Worm (Caenorhabditis elegans) whole organism, mixed stage, embryonic: ENCODE measurements around the gene lin-5.

Source experiments
- M03D4.4 ChIP-seq: sonication (generic microtip); optimal IDR thresholded peaks from 2 replicates; lab custom pipeline; 2017; ENCODE audit warnings: mild to moderate bottlenecking, missing genetic modification characterization, missing compliant biosample characterization
- bed-3 ChIP-seq: fragments of 200-800 bp; sonication (Bioruptor generic); optimal IDR thresholded peaks from 3 replicates; lab custom pipeline; 2018; ENCODE audit warnings: mild to moderate bottlenecking, missing genetic modification characterization, moderate library complexity, missing compliant biosample characterization
- ceh-39 ChIP-seq: fragments of 150-350 bp; optimal IDR thresholded peaks from 2 replicates; lab custom pipeline; 2014; ENCODE audit warnings: missing biosample characterization, missing genetic modification characterization
- ceh-43 ChIP-seq: fragments of 200-800 bp; sonication (Bioruptor generic); optimal IDR thresholded peaks from 2 replicates; lab custom pipeline; 2018; ENCODE audit warnings: mild to moderate bottlenecking, missing genetic modification characterization, moderate library complexity, missing compliant biosample characterization
- ces-1 ChIP-seq: fragments of 150-350 bp; optimal IDR thresholded peaks from 2 replicates; lab custom pipeline; 2014; ENCODE audit warnings: missing biosample characterization, missing genetic modification reagents, missing genetic modification characterization
- cnd-1 ChIP-seq: fragments of 200-800 bp; sonication (Bioruptor generic); optimal IDR thresholded peaks from 2 replicates; lab custom pipeline; 2018; ENCODE audit warnings: mild to moderate bottlenecking, missing genetic modification characterization, missing compliant biosample characterization
- drap-1 ChIP-seq: fragments of 200-800 bp; sonication (Bioruptor generic); optimal IDR thresholded peaks from 3 replicates; lab custom pipeline; 2018; ENCODE audit warnings: mild to moderate bottlenecking, missing genetic modification characterization, missing compliant biosample characterization
- elt-3 ChIP-seq: fragments of 150-350 bp; optimal IDR thresholded peaks from 2 replicates; lab custom pipeline; 2014; ENCODE audit warnings: missing biosample characterization, missing genetic modification characterization
- flh-1 ChIP-seq: fragments of 200-800 bp; sonication (Bioruptor generic); optimal IDR thresholded peaks from 2 replicates; lab custom pipeline; 2018; ENCODE audit warnings: mild to moderate bottlenecking, missing genetic modification characterization, moderate library complexity, missing compliant biosample characterization
- lin-13 ChIP-seq: fragments of 150-350 bp; optimal IDR thresholded peaks from 2 replicates; lab custom pipeline; 2014; ENCODE audit warnings: missing biosample characterization, missing genetic modification characterization
- lin-32 ChIP-seq: fragments of 200-800 bp; sonication (Bioruptor generic); optimal IDR thresholded peaks from 2 replicates; lab custom pipeline; 2018; ENCODE audit warnings: mild to moderate bottlenecking, missing genetic modification characterization, missing compliant biosample characterization
- lsy-2 ChIP-seq: fragments of 150-350 bp; optimal IDR thresholded peaks from 2 replicates; lab custom pipeline; 2014; ENCODE audit warnings: missing biosample characterization, missing genetic modification characterization
- mab-5 ChIP-seq: fragments of 150-350 bp; optimal IDR thresholded peaks from 2 replicates; lab custom pipeline; 2014; ENCODE audit warnings: missing biosample characterization, missing genetic modification characterization
- mep-1 ChIP-seq: fragments of 150-350 bp; optimal IDR thresholded peaks from 2 replicates; lab custom pipeline; 2017; ENCODE audit warnings: missing biosample characterization, missing genetic modification reagents, missing genetic modification characterization, inconsistent platforms
- nhr-2 ChIP-seq: fragments of 150-350 bp; optimal IDR thresholded peaks from 2 replicates; lab custom pipeline; 2014; ENCODE audit warnings: missing biosample characterization, missing genetic modification characterization
- nhr-237 ChIP-seq: fragments of 150-350 bp; optimal IDR thresholded peaks from 2 replicates; lab custom pipeline; 2014; ENCODE audit warnings: missing biosample characterization, missing genetic modification characterization
- nhr-28 ChIP-seq: fragments of 150-350 bp; optimal IDR thresholded peaks from 2 replicates; lab custom pipeline; 2014; ENCODE audit warnings: missing biosample characterization, missing genetic modification characterization
- nhr-76 ChIP-seq: sonication (generic microtip); optimal IDR thresholded peaks from 2 replicates; lab custom pipeline; 2017; ENCODE audit warnings: missing biosample characterization, missing genetic modification characterization
- pha-4 ChIP-seq: fragments of 150-350 bp; optimal IDR thresholded peaks from 2 replicates; lab custom pipeline; 2018; ENCODE audit warnings: missing biosample characterization, missing genetic modification reagents, missing genetic modification characterization
- sem-2 ChIP-seq: fragments of 200-800 bp; sonication (Bioruptor generic); optimal IDR thresholded peaks from 2 replicates; lab custom pipeline; 2018; ENCODE audit warnings: mild to moderate bottlenecking, missing genetic modification characterization, missing compliant biosample characterization
- snpc-4 ChIP-seq: fragments of 150-350 bp; optimal IDR thresholded peaks from 2 replicates; lab custom pipeline; 2014; ENCODE audit warnings: missing biosample characterization, missing genetic modification characterization
- sptf-1 ChIP-seq: sonication (generic microtip); optimal IDR thresholded peaks from 2 replicates; lab custom pipeline; 2017; ENCODE audit warnings: mild to moderate bottlenecking, missing genetic modification characterization, moderate library complexity, missing compliant biosample characterization
- unc-120 ChIP-seq: sonication (generic microtip); optimal IDR thresholded peaks from 2 replicates; lab custom pipeline; 2017; ENCODE audit warnings: missing genetic modification characterization, missing compliant biosample characterization; ENCODE audit not compliant: poor library complexity, severe bottlenecking
- unc-62 ChIP-seq: fragments of 150-350 bp; optimal IDR thresholded peaks from 2 replicates; lab custom pipeline; 2014; ENCODE audit warnings: missing biosample characterization, missing genetic modification reagents, missing genetic modification characterization
- zip-8 ChIP-seq: fragments of 150-350 bp; optimal IDR thresholded peaks from 2 replicates; lab custom pipeline; 2014; ENCODE audit warnings: missing biosample characterization, missing genetic modification characterization
- ztf-11 ChIP-seq: fragments of 150-350 bp; optimal IDR thresholded peaks from 2 replicates; lab custom pipeline; 2014; ENCODE audit warnings: missing biosample characterization, missing genetic modification characterization

Gene lin-5

DNA sequence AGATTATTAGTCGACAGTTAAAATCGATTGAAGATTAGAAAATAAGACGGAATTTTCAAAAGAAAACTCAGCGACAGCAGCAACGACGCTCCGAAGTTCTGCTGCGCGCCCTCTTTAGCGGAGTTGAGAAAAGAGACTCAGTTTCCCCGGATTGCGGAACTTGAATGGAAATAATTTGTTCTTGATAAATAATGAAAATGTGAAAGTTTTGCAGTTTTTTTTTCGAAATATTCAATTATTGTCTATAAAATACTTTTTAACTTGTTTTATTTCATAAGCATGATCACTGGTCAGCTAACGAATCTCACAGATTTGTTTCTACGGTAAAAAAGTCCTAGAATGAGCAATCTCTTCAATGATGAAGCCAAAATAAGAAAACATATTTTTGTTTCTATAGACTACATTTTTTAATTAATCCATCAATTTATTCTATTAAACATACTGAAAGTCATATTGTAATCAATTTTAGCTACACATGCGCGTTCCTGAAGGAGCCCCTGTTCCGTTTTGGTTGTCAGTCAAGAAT is 2.8 kb upstream of the lin-5 start, which contains the start of the genes cec-3 and T09A5.15:
cec-3 (minus strand) TSS at position 116 of the 526 bp plus-strand sequence.
T09A5.15 (plus strand) TSS at position 476 of the 526 bp plus-strand sequence.
- TF ChIP-seq elt-3 (tag; lab: Kevin White, UChicago) (no peak), drap-1 (no peak), mep-1 (tag; lab: Kevin White, UChicago) (peak; percentile 9), lsy-2 (tag; lab: Kevin White, UChicago) (peak; percentile 24), mab-5 (tag; lab: Kevin White, UChicago) (peak; percentile 28), unc-120 (tag; lab: Kevin White, UChicago) (peak; percentile 56), ceh-39 (no peak), nhr-237 (tag; lab: Kevin White, UChicago) (peak; percentile 65), ces-1 (peak; percentile 54)

DNA sequence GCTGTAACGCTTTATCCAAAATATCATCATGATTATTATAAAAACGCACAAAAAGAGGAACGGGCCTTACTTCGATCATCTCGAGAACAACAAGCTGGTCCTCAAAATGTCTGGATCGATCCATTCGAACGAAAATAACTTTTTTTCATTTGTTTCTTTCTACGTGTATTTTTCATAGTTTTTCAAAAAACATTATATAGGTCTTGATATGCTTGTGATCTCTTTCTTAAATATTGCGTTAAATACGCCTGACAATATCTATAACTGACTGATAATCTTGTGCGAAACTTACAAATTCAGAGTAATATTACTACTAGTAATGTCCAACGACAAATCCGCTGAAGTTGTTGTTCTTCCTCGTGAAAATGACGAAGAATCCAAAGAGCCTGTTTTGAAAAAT is 2.3 kb upstream of the lin-5 start, which contains the start of gene sds-22:
sds-22 (plus strand) TSS at position 301 of the 400 bp plus-strand sequence.
- no peak for TF ChIP-seq unc-62 (GFP tag; lab: Kevin White, UChicago)
- no peak for TF ChIP-seq sem-2 (GFP tag; lab: Kevin White, UChicago)
- TF ChIP-seq nhr-28: no peak
- no peak for TF ChIP-seq bed-3

DNA sequence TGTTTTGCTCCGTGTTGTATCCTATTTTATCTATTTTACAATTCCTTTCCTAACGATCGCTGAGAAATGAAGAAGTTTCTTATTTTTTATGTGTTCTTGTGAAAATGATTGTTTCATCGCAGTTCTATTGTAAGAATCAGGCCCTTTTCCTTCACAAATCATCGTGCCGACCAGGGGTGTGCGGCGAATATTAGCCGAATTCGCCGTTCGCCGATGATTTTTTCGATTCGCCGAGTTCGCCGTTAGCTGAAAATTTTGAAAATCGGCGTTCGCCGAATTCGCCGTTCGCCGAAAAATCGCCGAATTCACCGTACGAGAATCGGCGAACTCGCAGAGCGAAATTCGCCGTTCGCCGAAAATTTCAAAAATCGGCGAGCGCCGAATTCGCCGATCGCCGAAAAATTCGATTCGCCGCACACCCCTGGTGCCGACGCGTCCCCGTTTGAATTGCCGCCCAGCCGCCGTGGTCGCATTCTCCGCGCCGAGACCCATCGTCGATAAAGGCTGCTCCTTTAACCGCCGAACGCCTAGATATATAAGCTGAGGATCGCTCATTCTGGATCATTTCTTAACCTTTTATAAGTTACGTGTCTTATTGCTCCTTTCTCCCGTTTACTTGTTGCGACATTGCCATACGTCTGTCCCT is 3.2 kb downstream of the lin-5 start:
- TF ChIP-seq mab-5 (tag; lab: Kevin White, UChicago) (no peak), sptf-1 (tag; lab: Kevin White, UChicago) (peak; percentile 20), ces-1 (no peak)

DNA sequence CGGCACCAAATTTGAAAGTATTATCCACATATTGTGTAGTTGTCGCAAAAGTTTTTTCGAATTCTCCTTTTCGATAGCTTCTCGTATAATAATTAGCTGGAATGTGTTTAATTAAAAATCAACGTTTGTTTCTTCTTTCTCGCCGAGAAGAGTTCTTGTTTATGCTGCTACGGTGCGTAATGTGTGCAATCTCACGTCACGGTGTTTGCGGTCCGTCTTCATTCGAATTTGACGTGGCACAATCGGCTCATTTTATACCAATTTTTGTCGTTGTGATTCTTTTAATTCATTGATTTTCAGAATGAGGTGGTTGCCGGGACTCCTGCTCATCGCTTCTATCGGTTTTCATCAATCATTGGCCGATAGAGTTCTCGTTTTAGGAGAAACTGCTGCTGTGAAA is 3.8 kb downstream of the lin-5 start, which contains the start of gene ostb-1:
ostb-1 (plus strand) TSS at position 301 of the 400 bp plus-strand sequence.
- TF ChIP-seq flh-1 (GFP tag; lab: Kevin White, UChicago) (no peak), unc-120 (tag; lab: Kevin White, UChicago) (no peak), pha-4 (tag; lab: Kevin White, UChicago) (peak; percentile 19), M03D4.4 (tag; lab: Kevin White, UChicago) (no peak), ceh-43 (GFP tag; lab: Kevin White, UChicago) (no peak), cnd-1 (tag; lab: Kevin White, UChicago) (no peak), mep-1 (tag; lab: Kevin White, UChicago) (peak; percentile 18), ces-1 (peak; percentile 19), lsy-2 (tag; lab: Kevin White, UChicago) (peak; percentile 79)

DNA sequence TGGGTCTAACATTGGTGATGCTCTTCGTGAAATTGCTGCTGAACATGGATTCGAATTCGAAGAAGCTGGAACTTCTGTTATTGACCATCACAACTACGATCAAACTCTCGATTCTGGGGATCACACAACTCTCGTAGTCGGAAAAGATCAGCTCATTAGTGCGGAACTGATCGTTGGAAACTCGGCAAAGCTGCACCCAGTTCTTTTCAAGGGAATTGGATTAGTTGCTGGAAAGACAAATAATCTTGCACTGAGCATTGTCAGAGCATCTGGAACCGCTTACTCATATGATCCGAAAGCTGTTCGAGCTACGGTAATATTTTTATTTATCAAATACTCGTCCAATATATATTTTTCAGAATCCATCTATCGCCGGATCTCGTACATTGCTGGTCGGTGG is 4.5 kb downstream of the lin-5 start:
- TF ChIP-seq ztf-11 (tag; lab: Kevin White, UChicago): no peak

DNA sequence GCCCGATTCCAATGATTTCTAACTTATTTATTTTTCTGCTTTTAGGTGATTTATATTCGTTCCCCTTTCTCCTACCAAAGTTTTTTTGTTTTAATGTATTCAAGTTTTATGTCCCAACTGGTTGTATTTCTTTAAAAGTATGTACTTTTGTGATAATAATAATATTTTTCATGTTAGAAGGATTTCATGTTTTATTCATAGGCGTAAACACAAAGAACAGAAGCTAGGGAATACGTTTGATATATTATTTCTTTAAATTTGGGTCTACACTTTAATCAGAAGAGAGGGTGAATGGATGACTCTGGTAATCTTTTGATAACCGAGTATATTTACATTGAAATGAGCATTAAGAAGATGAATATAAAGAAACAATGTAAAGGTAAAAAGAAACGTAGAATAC is 5.7 kb downstream of the lin-5 start:
- TF ChIP-seq nhr-76 (tag; lab: Kevin White, UChicago) (no peak), lin-13 (tag; lab: Kevin White, UChicago) (no peak)
- TF ChIP-seq, all 35 proteins: peak for 0

DNA sequence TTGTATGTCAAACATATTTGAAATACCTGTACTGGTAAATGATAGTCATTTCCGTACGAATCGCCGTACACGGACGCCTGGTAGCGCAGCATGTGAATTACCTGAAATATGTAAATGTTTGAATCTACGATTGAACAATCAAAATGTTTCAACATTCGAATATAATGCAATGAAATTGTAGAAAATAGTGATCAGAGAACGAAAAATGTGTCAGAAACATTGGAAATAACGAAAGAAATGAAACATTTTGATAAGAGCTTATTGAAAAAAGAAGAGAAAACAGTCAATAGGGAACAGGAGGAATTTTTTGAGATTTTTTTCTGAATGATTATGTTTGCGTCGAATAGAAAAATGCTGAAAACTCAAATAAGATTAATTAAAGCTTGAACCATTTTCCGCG is 9.7 kb downstream of the lin-5 start, which contains the start of gene ztf-17:
ztf-17 (minus strand) TSS at position 101 of the 400 bp plus-strand sequence.
- TF ChIP-seq lsy-2 (tag; lab: Kevin White, UChicago) (no peak), pha-4 (tag; lab: Kevin White, UChicago) (no peak), lin-32 (no peak), snpc-4 (no peak), mep-1 (tag; lab: Kevin White, UChicago) (no peak), bed-3 (no peak), ces-1 (no peak), lin-13 (tag; lab: Kevin White, UChicago) (no peak), nhr-2 (tag; lab: Kevin White, UChicago) (no peak), nhr-76 (tag; lab: Kevin White, UChicago) (no peak), sptf-1 (tag; lab: Kevin White, UChicago) (no peak), zip-8 (no peak)
